Comparison of ENCODE assay signal across 1 fruit fly cellular context in genomic region chr3R:20830153-20830695, dm6.
TF ChIP-seq lines count a peak whose summit lies in the region.

Gene Adss (minus strand): TSS chr3R:20830580.

TF ChIP-seq in whole organism, embryonic, 481 proteins besides CTCF, POLR2A, EP300 and RAD21 (continued from another document):
- TF ChIP-seq run (tag; optimal IDR thresholded peaks at IDR 0.05; lab: Kevin White, UChicago) (no peak), shn (GFP tag; optimal IDR thresholded peaks at IDR 0.05; lab: Kevin White, UChicago) (peak; percentile 39), al (GFP tag; IDR thresholded peaks at IDR 0.05; lab: Robert Waterston, UW) (peak; percentile 15; the same call in 1 of the 2 replicates), CG15011 (GFP tag; optimal IDR thresholded peaks at IDR 0.05; lab: Kevin White, UChicago) (no peak), lilli (GFP tag; optimal IDR thresholded peaks at IDR 0.05; lab: Kevin White, UChicago) (peak; percentile 45), Six4 (GFP tag; optimal IDR thresholded peaks at IDR 0.05; lab: Kevin White, UChicago) (no peak), kni (GFP tag; optimal IDR thresholded peaks at IDR 0.05; lab: Kevin White, UChicago) (peak; percentile 77), Scr (GFP tag; IDR thresholded peaks at IDR 0.05; lab: Robert Waterston, UW; ENCODE audit: partially characterized antibody) (peak; percentile 39; the same call in 1 of the 2 replicates), h (optimal IDR thresholded peaks at IDR 0.05; lab: Kevin White, UChicago) (no peak), Atf3 (GFP tag; optimal IDR thresholded peaks at IDR 0.05; lab: Kevin White, UChicago) (no peak), CG34422 (GFP tag; IDR thresholded peaks at IDR 0.05; lab: Robert Waterston, UW) (peak; percentile 29; the same call in 1 of the 3 replicates), Taf1 (GFP tag; IDR thresholded peaks at IDR 0.05; lab: Robert Waterston, UW) (no peak), Elba2 (GFP tag; optimal IDR thresholded peaks at IDR 0.05; lab: Kevin White, UChicago) (no peak), Hmr (GFP tag; optimal IDR thresholded peaks at IDR 0.05; lab: Kevin White, UChicago) (peak; percentile 50), sens (GFP tag; lab: Kevin White, UChicago) (peak; percentile 73), disco-r (GFP tag; optimal IDR thresholded peaks at IDR 0.05; lab: Kevin White, UChicago) (peak; percentile 9), ro (GFP tag; IDR thresholded peaks at IDR 0.05; lab: Robert Waterston, UW) (no peak), Fer2 (tag; optimal IDR thresholded peaks at IDR 0.05; lab: Kevin White, UChicago) (no peak), Sin3A (optimal IDR thresholded peaks at IDR 0.05; lab: Kevin White, UChicago) (no peak), CG4360 (GFP tag; IDR thresholded peaks at IDR 0.05; lab: Robert Waterston, UW) (peak; percentile 25; the same call in 1 of the 2 replicates), Xbp1 (GFP tag; optimal IDR thresholded peaks at IDR 0.05; lab: Kevin White, UChicago) (peak; percentile 29), CG9727 (GFP tag; optimal IDR thresholded peaks at IDR 0.05; lab: Kevin White, UChicago) (peak; percentile 33), sug (tag; optimal IDR thresholded peaks at IDR 0.05; lab: Kevin White, UChicago) (peak; percentile 32), tll (GFP tag; optimal IDR thresholded peaks at IDR 0.05; lab: Kevin White, UChicago) (no peak), CG10431 (GFP tag; optimal IDR thresholded peaks at IDR 0.05; lab: Kevin White, UChicago) (peak; percentile 36), CG6272 (GFP tag; IDR thresholded peaks at IDR 0.05; lab: Robert Waterston, UW) (0 out of 2 replicates have a peak, but pooled peaks have one; percentile 8), CG17385 (GFP tag; optimal IDR thresholded peaks at IDR 0.05; lab: Kevin White, UChicago) (peak; percentile 43), klu (GFP tag; IDR thresholded peaks at IDR 0.05; lab: Robert Waterston, UW) (peak; percentile 93), yki (optimal IDR thresholded peaks at IDR 0.05; lab: Kevin White, UChicago) (no peak), NC2β (GFP tag; optimal IDR thresholded peaks at IDR 0.05; lab: Kevin White, UChicago) (peak; percentile 42), Pdp1 (GFP tag; optimal IDR thresholded peaks at IDR 0.05; lab: Kevin White, UChicago) (peak; percentile 7 to 29), crc (GFP tag; optimal IDR thresholded peaks at IDR 0.05; lab: Kevin White, UChicago) (no peak), mld (GFP tag; IDR thresholded peaks at IDR 0.05; lab: Robert Waterston, UW; ENCODE audit: partially characterized antibody) (no peak), CG6791 (GFP tag; IDR thresholded peaks at IDR 0.05; lab: Robert Waterston, UW; ENCODE audit: partially characterized antibody) (peak; percentile 54; the same call in 2 of the 3 replicates), CG12391 (tag; optimal IDR thresholded peaks at IDR 0.05; lab: Kevin White, UChicago) (peak; percentile 29), gro (GFP tag; optimal IDR thresholded peaks at IDR 0.05; lab: Kevin White, UChicago) (peak; percentile 51), NFAT (GFP tag; IDR thresholded peaks at IDR 0.05; lab: Robert Waterston, UW) (peak; percentile 41; the same call in 1 of the 2 replicates), CG10321 (GFP tag; IDR thresholded peaks at IDR 0.05; lab: Robert Waterston, UW) (no peak), amos (GFP tag; IDR thresholded peaks at IDR 0.05; lab: Robert Waterston, UW; ENCODE audit: partially characterized antibody) (peak; percentile 49; the same call in 1 of the 2 replicates), CG3838 (GFP tag; optimal IDR thresholded peaks at IDR 0.05; lab: Kevin White, UChicago) (no peak), CG7372 (GFP tag; IDR thresholded peaks at IDR 0.05; lab: Robert Waterston, UW) (0 out of 2 replicates have a peak, but pooled peaks have one; percentile 35), dm (GFP tag; optimal IDR thresholded peaks at IDR 0.05; lab: Kevin White, UChicago) (peak; percentile 75), sna (GFP tag; IDR thresholded peaks at IDR 0.05; lab: Robert Waterston, UW; ENCODE audit: partially characterized antibody) (peak; percentile 34; the same call in 1 of the 2 replicates), pan (optimal IDR thresholded peaks at IDR 0.05; lab: Kevin White, UChicago) (no peak), pan (GFP tag; optimal IDR thresholded peaks at IDR 0.05 in 1 of 2, IDR thresholded peaks at IDR 0.05 in 1 of 2) (peak in 1 of 2 experiments; percentile 35), MESR4 (GFP tag; optimal IDR thresholded peaks at IDR 0.05; lab: Kevin White, UChicago) (peak; percentile 71), Hr3 (GFP tag; optimal IDR thresholded peaks at IDR 0.05; lab: Kevin White, UChicago) (no peak), Bteb2 (GFP tag; optimal IDR thresholded peaks at IDR 0.05; lab: Kevin White, UChicago) (no peak), vfl (GFP tag; optimal IDR thresholded peaks at IDR 0.05; lab: Kevin White, UChicago) (no peak), Side (GFP tag; optimal IDR thresholded peaks at IDR 0.05; lab: Kevin White, UChicago) (peak; percentile 43), HmgZ (tag; optimal IDR thresholded peaks at IDR 0.05; lab: Kevin White, UChicago) (peak; percentile 33), Doc2 (GFP tag; IDR thresholded peaks at IDR 0.05; lab: Robert Waterston, UW) (no peak), CG2889 (GFP tag; IDR thresholded peaks at IDR 0.05; lab: Robert Waterston, UW) (0 out of 3 replicates have a peak, but pooled peaks have one; percentile 40), CG10565 (GFP tag; optimal IDR thresholded peaks at IDR 0.05; lab: Kevin White, UChicago) (no peak), bowl (GFP tag; IDR thresholded peaks at IDR 0.05; lab: Robert Waterston, UW) (peak; percentile 54; the same call in 1 of the 2 replicates), Rfx (GFP tag; IDR thresholded peaks at IDR 0.05; lab: Robert Waterston, UW) (peak; percentile 59), prd (optimal IDR thresholded peaks at IDR 0.05; lab: Kevin White, UChicago) (no peak), prd (GFP tag; IDR thresholded peaks at IDR 0.05; lab: Robert Waterston, UW) (no peak), her (GFP tag; optimal IDR thresholded peaks at IDR 0.05; lab: Kevin White, UChicago) (peak; percentile 59), pnt (GFP tag; optimal IDR thresholded peaks at IDR 0.05; lab: Kevin White, UChicago) (no peak), CG8765 (GFP tag; IDR thresholded peaks at IDR 0.05; lab: Robert Waterston, UW) (no peak), Antp (GFP tag; optimal IDR thresholded peaks at IDR 0.05; lab: Kevin White, UChicago) (peak; percentile 36), CG11695 (GFP tag; IDR thresholded peaks at IDR 0.05; lab: Robert Waterston, UW) (no peak), Lpt (GFP tag; optimal IDR thresholded peaks at IDR 0.05; lab: Kevin White, UChicago) (peak; percentile 46), slbo (GFP tag; IDR thresholded peaks at IDR 0.05; lab: Robert Waterston, UW) (peak; percentile 54), CG6683 (GFP tag; optimal IDR thresholded peaks at IDR 0.05; lab: Kevin White, UChicago) (no peak), CG5953 (GFP tag; IDR thresholded peaks at IDR 0.05; lab: Robert Waterston, UW) (no peak), CG32767 (GFP tag; IDR thresholded peaks at IDR 0.05; lab: Robert Waterston, UW) (0 out of 2 replicates have a peak, but pooled peaks have one; percentile 14), Fer3 (tag; optimal IDR thresholded peaks at IDR 0.05; lab: Kevin White, UChicago) (peak; percentile 22), CG31224 (GFP tag; IDR thresholded peaks at IDR 0.05; lab: Robert Waterston, UW) (no peak), HLH4C (GFP tag; IDR thresholded peaks at IDR 0.05; lab: Robert Waterston, UW; ENCODE audit: partially characterized antibody) (peak; percentile 23; the same call in 2 of the 3 replicates), CG10267 (tag; optimal IDR thresholded peaks at IDR 0.05; lab: Kevin White, UChicago) (peak; percentile 18), ci (GFP tag; IDR thresholded peaks at IDR 0.05; lab: Robert Waterston, UW) (peak; percentile 74; the same call in 2 of the 3 replicates), croc (GFP tag; conservative IDR thresholded peaks at IDR 0.05; lab: Robert Waterston, UW) (no peak), CG15269 (tag; optimal IDR thresholded peaks at IDR 0.05; lab: Kevin White, UChicago) (no peak), CG16815 (GFP tag; optimal IDR thresholded peaks at IDR 0.05; lab: Kevin White, UChicago) (no peak), CG14860 (GFP tag; IDR thresholded peaks at IDR 0.05; lab: Robert Waterston, UW; ENCODE audit: partially characterized antibody) (no peak), nmo (GFP tag; optimal IDR thresholded peaks at IDR 0.05; lab: Kevin White, UChicago) (peak; percentile 29), CG1024 (GFP tag; IDR thresholded peaks at IDR 0.05; lab: Robert Waterston, UW) (peak; percentile 44; the same call in 1 of the 2 replicates), bbx (GFP tag; IDR thresholded peaks at IDR 0.05; lab: Robert Waterston, UW; ENCODE audit: partially characterized antibody) (peak; percentile 32; the same call in 1 of the 2 replicates), Fer1 (GFP tag; optimal IDR thresholded peaks at IDR 0.05; lab: Kevin White, UChicago) (peak; percentile 21), insv (GFP tag; optimal IDR thresholded peaks at IDR 0.05; lab: Kevin White, UChicago) (peak in 1 of 2 experiments; percentile 6), cg (GFP tag; optimal IDR thresholded peaks at IDR 0.05; lab: Kevin White, UChicago) (peak; percentile 77), Jarid2 (GFP tag; optimal IDR thresholded peaks at IDR 0.05; lab: Kevin White, UChicago) (peak; percentile 82), mirr (GFP tag; optimal IDR thresholded peaks at IDR 0.05; lab: Kevin White, UChicago) (peak; percentile 53), E2f1 (GFP tag; IDR thresholded peaks at IDR 0.05; lab: Robert Waterston, UW) (peak; percentile 22; the same call in 1 of the 2 replicates), onecut (GFP tag; IDR thresholded peaks at IDR 0.05; lab: Robert Waterston, UW) (peak; percentile 35; the same call in 1 of the 2 replicates), CG6654 (GFP tag; optimal IDR thresholded peaks at IDR 0.05; lab: Kevin White, UChicago) (no peak), CG10274 (GFP tag; optimal IDR thresholded peaks at IDR 0.05; lab: Kevin White, UChicago) (no peak), CG31365 (tag; optimal IDR thresholded peaks at IDR 0.05; lab: Kevin White, UChicago) (no peak), dimm (GFP tag; IDR thresholded peaks at IDR 0.05; lab: Robert Waterston, UW) (no peak), CG1602 (GFP tag; optimal IDR thresholded peaks at IDR 0.05; lab: Kevin White, UChicago) (no peak), CG9609 (GFP tag; optimal IDR thresholded peaks at IDR 0.05; lab: Kevin White, UChicago) (no peak), lab (GFP tag; optimal IDR thresholded peaks at IDR 0.05; lab: Kevin White, UChicago) (peak; percentile 63), TFAM (GFP tag; optimal IDR thresholded peaks at IDR 0.05; lab: Kevin White, UChicago) (no peak), CG11560 (tag; IDR thresholded peaks at IDR 0.05; lab: Robert Waterston, UW) (no peak), CG42726 (GFP tag; IDR thresholded peaks at IDR 0.05; lab: Robert Waterston, UW; ENCODE audit: partially characterized antibody) (peak; percentile 79), CG15696 (tag; optimal IDR thresholded peaks at IDR 0.05; lab: Kevin White, UChicago) (no peak), CG3407 (GFP tag; optimal IDR thresholded peaks at IDR 0.05; lab: Kevin White, UChicago) (no peak), CHES-1-like (GFP tag; optimal IDR thresholded peaks at IDR 0.05; lab: Kevin White, UChicago) (peak; percentile 39), CG11247 (GFP tag; IDR thresholded peaks at IDR 0.05; lab: Robert Waterston, UW) (peak; percentile 30; the same call in 1 of the 2 replicates), nom (GFP tag; optimal IDR thresholded peaks at IDR 0.05; lab: Kevin White, UChicago) (peak; percentile 45), CG6689 (GFP tag; IDR thresholded peaks at IDR 0.05; lab: Robert Waterston, UW) (0 out of 2 replicates have a peak, but pooled peaks have one; percentile 30), HLHmδ (GFP tag; optimal IDR thresholded peaks at IDR 0.05; lab: Kevin White, UChicago) (peak; percentile 94), CG16779 (GFP tag; IDR thresholded peaks at IDR 0.05; lab: Robert Waterston, UW) (0 out of 2 replicates have a peak, but pooled peaks have one; percentile 56), aop (GFP tag; IDR thresholded peaks at IDR 0.05; lab: Robert Waterston, UW) (0 out of 2 replicates have a peak, but pooled peaks have one; percentile 51), CG9876 (GFP tag; optimal IDR thresholded peaks at IDR 0.05; lab: Kevin White, UChicago) (peak; percentile 31), gcm (GFP tag; optimal IDR thresholded peaks at IDR 0.05; lab: Kevin White, UChicago) (peak; percentile 57), unpg (GFP tag; optimal IDR thresholded peaks at IDR 0.05; lab: Kevin White, UChicago) (peak; percentile 30), GATAe (GFP tag; conservative IDR thresholded peaks at IDR 0.05; lab: Robert Waterston, UW) (no peak), Gug (GFP tag; IDR thresholded peaks at IDR 0.05; lab: Robert Waterston, UW) (peak; percentile 35; the same call in 1 of the 4 replicates), rib (GFP tag; IDR thresholded peaks at IDR 0.05; lab: Robert Waterston, UW) (peak; percentile 52; the same call in 1 of the 2 replicates), CG10209 (GFP tag; optimal IDR thresholded peaks at IDR 0.05; lab: Kevin White, UChicago) (no peak), gsb (GFP tag; IDR thresholded peaks at IDR 0.05; lab: Robert Waterston, UW) (no peak), tgo (GFP tag; IDR thresholded peaks at IDR 0.05; lab: Robert Waterston, UW) (no peak), Awh (GFP tag; IDR thresholded peaks at IDR 0.05; lab: Robert Waterston, UW) (0 out of 2 replicates have a peak, but pooled peaks have one; percentile 11), B-H1 (GFP tag; IDR thresholded peaks at IDR 0.05; lab: Robert Waterston, UW) (no peak; the same call in 2 of the 3 replicates), gce (GFP tag; IDR thresholded peaks at IDR 0.05; lab: Robert Waterston, UW) (no peak)
